Worm (Caenorhabditis elegans) whole organism, L4/young adult: ENCODE results near the gene srh-22.

Experiments
- dao-5 ChIP-seq: sonication (generic microtip); optimal IDR thresholded peaks from 2 replicates; lab custom pipeline; 2016; ENCODE audit warnings: missing genotype, missing genetic modification characterization, moderate library complexity, missing compliant biosample characterization
- him-1 ChIP-seq: sonication (generic microtip); optimal IDR thresholded peaks from 2 replicates; lab custom pipeline; 2016; ENCODE audit warnings: missing genotype, missing genetic modification reagents, missing genetic modification characterization, missing compliant biosample characterization

- no peak for TF ChIP-seq him-1 (tag; lab: Kevin White, UChicago)
- TF ChIP-seq dao-5 (tag; lab: Kevin White, UChicago): no peak
Measured at ce11 chrV:4903696-4904095, 18.4 kb upstream of the srh-22 start, which contains the start of gene ugt-8.
